Worm (Caenorhabditis elegans): ENCODE measurements around the gene phat-5.

Gene phat-5

ce11 chrV:4104298-4104697 is 18.0 kb downstream of the phat-5 start, which contains the start of gene srj-39:
Gene srj-39 (plus strand): TSS chrV:4104598.
- TF ChIP-seq Y79H2A.3 (GFP tag; conservative IDR thresholded peaks at IDR 0.05) (no peak), nhr-120 (GFP tag; IDR thresholded peaks at IDR 0.05) (no peak), lin-40 (tag; optimal IDR thresholded peaks at IDR 0.05) (no peak), ekl-4 (GFP tag; IDR thresholded peaks at IDR 0.05) (no peak), somi-1 (GFP tag; optimal IDR thresholded peaks at IDR 0.05) (no peak), nhr-90 (tag; optimal IDR thresholded peaks at IDR 0.05) (no peak), ets-4 (GFP tag; optimal IDR thresholded peaks at IDR 0.05) (no peak), cebp-2 (GFP tag; IDR thresholded peaks at IDR 0.05) (no peak), ceh-91 (GFP tag; IDR thresholded peaks at IDR 0.05) (no peak), F23B12.7 (tag; optimal IDR thresholded peaks at IDR 0.05; ENCODE audit: insufficient read depth) (no peak), ccch-3 (GFP tag; optimal IDR thresholded peaks at IDR 0.05) (no peak), snpc-4 (GFP tag; optimal IDR thresholded peaks at IDR 0.05) (no peak), snpc-4 (tag; optimal IDR thresholded peaks at IDR 0.05) (no peak), lir-1 (GFP tag; conservative IDR thresholded peaks at IDR 0.05) (no peak), ztf-18 (tag; optimal IDR thresholded peaks at IDR 0.05) (no peak), C06A6.2 (GFP tag; conservative IDR thresholded peaks at IDR 0.05) (no peak), attf-6 (GFP tag; IDR thresholded peaks at IDR 0.05) (no peak), lag-1 (GFP tag; IDR thresholded peaks at IDR 0.05) (no peak), F55B11.4 (tag; optimal IDR thresholded peaks at IDR 0.05; ENCODE audit: borderline replicate concordance, insufficient read depth) (no peak), nhr-80 (tag; optimal IDR thresholded peaks at IDR 0.05) (no peak)

- TF ChIP-seq madf-6 (GFP tag; IDR thresholded peaks at IDR 0.05): no peak
- no peak for TF ChIP-seq dox-1 (GFP tag; IDR thresholded peaks at IDR 0.05)
- TF ChIP-seq snpc-4 (GFP tag; optimal IDR thresholded peaks at IDR 0.05): no peak
- TF ChIP-seq snpc-4 (tag; optimal IDR thresholded peaks at IDR 0.05): no peak
- no peak for TF ChIP-seq C06A6.2 (GFP tag; conservative IDR thresholded peaks at IDR 0.05)
- TF ChIP-seq mxl-1 (tag; optimal IDR thresholded peaks at IDR 0.05): no peak
- no peak for TF ChIP-seq nhr-80 (tag; optimal IDR thresholded peaks at IDR 0.05)
- TF ChIP-seq madf-10 (tag; optimal IDR thresholded peaks at IDR 0.05): no peak
- no peak for TF ChIP-seq pbrm-1 (GFP tag; IDR thresholded peaks at IDR 0.05)
- no peak for TF ChIP-seq let-607 (tag; optimal IDR thresholded peaks at IDR 0.05)
- TF ChIP-seq ccch-3 (GFP tag; optimal IDR thresholded peaks at IDR 0.05): no peak
- no peak for TF ChIP-seq chd-7 (tag; optimal IDR thresholded peaks at IDR 0.05)
- no peak for TF ChIP-seq ztf-26 (tag; optimal IDR thresholded peaks at IDR 0.05)
- no peak for TF ChIP-seq ztf-18 (tag; optimal IDR thresholded peaks at IDR 0.05)
- no peak for TF ChIP-seq unc-130 (GFP tag; optimal IDR thresholded peaks at IDR 0.05)
Measured at ce11 chrV:4101567-4101966, 20.7 kb downstream of the phat-5 start, which contains the start of gene srj-40. Gene srj-40 (plus strand): TSS chrV:4101867.

ce11 chrV:4094740-4095139 is 27.6 kb downstream of the phat-5 start, which contains the start of gene nhr-181:
Gene nhr-181 (plus strand): TSS chrV:4095040.
- TF ChIP-seq F49E8.2 (tag; optimal IDR thresholded peaks at IDR 0.05; ENCODE audit: insufficient read depth) (no peak), F23B12.7 (tag; optimal IDR thresholded peaks at IDR 0.05; ENCODE audit: insufficient read depth) (no peak), ceh-79 (tag; optimal IDR thresholded peaks at IDR 0.05) (no peak), repo-1 (tag; optimal IDR thresholded peaks at IDR 0.05) (no peak), attf-3 (GFP tag; conservative IDR thresholded peaks at IDR 0.05) (no peak), tlf-1 (GFP tag; optimal IDR thresholded peaks at IDR 0.05) (no peak), rpc-1 (optimal IDR thresholded peaks at IDR 0.05) (no peak), rpc-1 (tag; optimal IDR thresholded peaks at IDR 0.05) (no peak), attf-5 (GFP tag; optimal IDR thresholded peaks at IDR 0.05) (no peak), hsf-1 (GFP tag; IDR thresholded peaks at IDR 0.05) (no peak), F39B2.1 (GFP tag; IDR thresholded peaks at IDR 0.05) (no peak), B0019.2 (GFP tag; conservative IDR thresholded peaks at IDR 0.05) (no peak), unc-62 (GFP tag; optimal IDR thresholded peaks at IDR 0.05) (no peak), nhr-90 (tag; optimal IDR thresholded peaks at IDR 0.05) (no peak), ZK185.1 (tag; optimal IDR thresholded peaks at IDR 0.05; ENCODE audit: poor library complexity, severe bottlenecking) (no peak)
